Fruit fly (Drosophila melanogaster): ENCODE results near the gene CG32641.
A peak's percentile ranks its signal among the peaks of the same experiment; 100 is the strongest.

The CG32641 gene

DNA sequence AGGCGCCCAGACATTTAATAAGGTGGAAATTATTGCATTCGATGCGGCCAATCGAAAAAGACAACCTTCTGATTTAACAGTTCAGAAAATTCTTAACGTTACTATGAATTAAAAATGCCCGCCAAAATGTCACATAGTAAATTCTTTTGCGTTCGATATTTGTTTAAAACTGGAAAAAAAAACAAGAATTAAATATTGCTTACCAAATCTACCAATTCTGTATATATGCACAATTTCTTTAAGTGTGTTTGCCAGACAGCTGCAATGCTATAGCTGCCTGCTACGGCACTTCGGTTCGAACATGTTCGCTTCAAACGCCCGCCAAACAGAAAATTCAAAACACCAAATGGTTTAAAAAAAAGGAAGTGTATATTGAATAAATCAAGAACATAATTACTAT is 29.8 kb downstream of the CG32641 start (continued):
- TF ChIP-seq CG6272 (GFP tag; IDR thresholded peaks at IDR 0.05) (no peak; the same call in 1 of the 2 replicates), NC2β (GFP tag; optimal IDR thresholded peaks at IDR 0.05) (peak; percentile 61), CG10366 (GFP tag; IDR thresholded peaks at IDR 0.05) (peak; percentile 62; the same call in 1 of the 2 replicates), Doc3 (GFP tag; IDR thresholded peaks at IDR 0.05; ENCODE audit: partially characterized antibody) (no peak), hkb (optimal IDR thresholded peaks at IDR 0.05) (no peak), hkb (GFP tag; IDR thresholded peaks at IDR 0.05) (peak; percentile 82), CG12769 (tag; optimal IDR thresholded peaks at IDR 0.05) (peak; percentile 45), wdn (GFP tag; IDR thresholded peaks at IDR 0.05) (peak; percentile 50), tll (GFP tag; optimal IDR thresholded peaks at IDR 0.05) (no peak), fru (optimal IDR thresholded peaks at IDR 0.05) (no peak), CG17359 (tag; optimal IDR thresholded peaks at IDR 0.05) (peak; percentile 74), CG4282 (GFP tag; optimal IDR thresholded peaks at IDR 0.05) (peak; percentile 17), CG2889 (GFP tag; IDR thresholded peaks at IDR 0.05) (0 out of 3 replicates have a peak, but pooled peaks have one; percentile 7), crp (GFP tag; optimal IDR thresholded peaks at IDR 0.05) (peak in 1 of 2 experiments; percentile 18), HLHmδ (GFP tag; optimal IDR thresholded peaks at IDR 0.05) (no peak), CG11696 (GFP tag; IDR thresholded peaks at IDR 0.05) (0 out of 2 replicates have a peak, but pooled peaks have one; percentile 51), Side (GFP tag; optimal IDR thresholded peaks at IDR 0.05) (peak; percentile 68), CG17802 (tag; optimal IDR thresholded peaks at IDR 0.05) (peak; percentile 22), sisA (GFP tag; IDR thresholded peaks at IDR 0.05) (peak; percentile 74), repo (GFP tag; optimal IDR thresholded peaks at IDR 0.05) (peak; percentile 48), exex (tag; optimal IDR thresholded peaks at IDR 0.05) (no peak), CG11247 (GFP tag; IDR thresholded peaks at IDR 0.05) (peak; percentile 45; the same call in 1 of the 2 replicates), CG10267 (tag; optimal IDR thresholded peaks at IDR 0.05) (peak; percentile 50), sima (GFP tag; optimal IDR thresholded peaks at IDR 0.05) (peak; percentile 20), CG10431 (GFP tag; optimal IDR thresholded peaks at IDR 0.05) (no peak), CG18476 (GFP tag; optimal IDR thresholded peaks at IDR 0.05) (no peak), pros (GFP tag; optimal IDR thresholded peaks at IDR 0.05) (no peak), Bteb2 (GFP tag; optimal IDR thresholded peaks at IDR 0.05) (peak; percentile 36), NK7.1 (GFP tag; optimal IDR thresholded peaks at IDR 0.05) (no peak), CG8944 (GFP tag; optimal IDR thresholded peaks at IDR 0.05) (peak; percentile 71), Spps (tag; optimal IDR thresholded peaks at IDR 0.05) (peak; percentile 49), peb (GFP tag; IDR thresholded peaks at IDR 0.05) (peak; percentile 26; the same call in 1 of the 2 replicates), CG4404 (GFP tag; IDR thresholded peaks at IDR 0.05) (no peak), nom (GFP tag; optimal IDR thresholded peaks at IDR 0.05) (peak; percentile 2), CG6654 (GFP tag; optimal IDR thresholded peaks at IDR 0.05) (peak; percentile 17), kni (GFP tag; optimal IDR thresholded peaks at IDR 0.05) (no peak), CG3281 (GFP tag; optimal IDR thresholded peaks at IDR 0.05) (peak; percentile 52), Sox100B (GFP tag; optimal IDR thresholded peaks at IDR 0.05) (peak; percentile 39), tin (GFP tag; optimal IDR thresholded peaks at IDR 0.05) (peak; percentile 68), unc-4 (GFP tag; IDR thresholded peaks at IDR 0.05; ENCODE audit: partially characterized antibody) (no peak), HmgD (GFP tag; optimal IDR thresholded peaks at IDR 0.05) (peak; percentile 69), Drgx (GFP tag; IDR thresholded peaks at IDR 0.05) (peak; percentile 70), C15 (GFP tag; IDR thresholded peaks at IDR 0.05) (no peak), hbn (GFP tag; IDR thresholded peaks at IDR 0.05; ENCODE audit: partially characterized antibody) (no peak), Hand (GFP tag; optimal IDR thresholded peaks at IDR 0.05) (no peak), Stat92E (GFP tag; optimal IDR thresholded peaks at IDR 0.05) (no peak), sug (tag; optimal IDR thresholded peaks at IDR 0.05) (no peak), stwl (tag; optimal IDR thresholded peaks at IDR 0.05) (peak; percentile 52), Meics (GFP tag; optimal IDR thresholded peaks at IDR 0.05) (peak; percentile 63), ara (GFP tag; IDR thresholded peaks at IDR 0.05) (no peak; the same call in 1 of the 2 replicates)

Measured in whole organism, embryonic.